Worm (Caenorhabditis elegans) whole organism, late embryonic: ENCODE results near the gene W05H7.1.
A peak's percentile ranks its signal among the peaks of the same experiment; 100 is the strongest.
"Not testable (repeated sequence)": the region's sequence is repeated elsewhere in the genome, so short reads cannot be mapped to it uniquely, and the experiment has no call there.

Experiments
- F13H6.1 ChIP-seq: sonication (generic microtip); optimal IDR thresholded peaks from 2 replicates; lab custom pipeline; 2016; ENCODE audit warnings: missing genetic modification characterization, missing compliant biosample characterization
- K09A11.1 ChIP-seq: sonication (generic microtip); optimal IDR thresholded peaks from 2 replicates; lab custom pipeline; 2017; ENCODE audit warnings: antibody characterized with exemption, mild to moderate bottlenecking, missing genetic modification characterization, missing compliant biosample characterization; ENCODE audit not compliant: insufficient read depth
- T23F11.4 ChIP-seq: fragments of 200-800 bp; sonication (Bioruptor generic); optimal IDR thresholded peaks from 2 replicates; lab custom pipeline; 2018; ENCODE audit warnings: mild to moderate bottlenecking, missing genetic modification characterization, missing compliant biosample characterization
- Y22D7AL.16 ChIP-seq: sonication (generic microtip); optimal IDR thresholded peaks from 2 replicates; lab custom pipeline; 2016; ENCODE audit warnings: missing genetic modification characterization, missing compliant biosample characterization
- ceh-18 ChIP-seq: sonication (generic microtip); optimal IDR thresholded peaks from 2 replicates; lab custom pipeline; 2016; ENCODE audit warnings: missing genetic modification characterization, missing compliant biosample characterization
- ceh-19 ChIP-seq: fragments of 200-800 bp; sonication (Bioruptor generic); optimal IDR thresholded peaks from 2 replicates; lab custom pipeline; 2018; ENCODE audit warnings: mild to moderate bottlenecking, missing genetic modification characterization, missing compliant biosample characterization
- ceh-2 ChIP-seq: sonication (generic microtip); optimal IDR thresholded peaks from 2 replicates; lab custom pipeline; 2016; ENCODE audit warnings: missing genotype, missing genetic modification characterization, missing compliant biosample characterization
- ceh-24 ChIP-seq: sonication (generic microtip); optimal IDR thresholded peaks from 2 replicates; lab custom pipeline; 2016; ENCODE audit warnings: mild to moderate bottlenecking, missing genetic modification characterization, missing compliant biosample characterization
- ceh-31 ChIP-seq: sonication (generic microtip); optimal IDR thresholded peaks from 2 replicates; lab custom pipeline; 2016; ENCODE audit warnings: missing genetic modification characterization, missing compliant biosample characterization
- ceh-34 ChIP-seq: sonication (generic microtip); optimal IDR thresholded peaks from 2 replicates; lab custom pipeline; 2016; ENCODE audit warnings: mild to moderate bottlenecking, missing genetic modification characterization, missing compliant biosample characterization
- ceh-45 ChIP-seq: fragments of 200-800 bp; sonication (Bioruptor generic); IDR thresholded peaks from 2 replicates; pipeline ENCODE4 v1.3.6; 2022; ENCODE audit warnings: missing genetic modification reagents, missing genetic modification characterization, missing compliant biosample characterization
- ceh-48 ChIP-seq: sonication (generic microtip); optimal IDR thresholded peaks from 2 replicates; lab custom pipeline; 2016; ENCODE audit warnings: missing genetic modification characterization, inconsistent platforms, missing compliant biosample characterization
- ceh-6 ChIP-seq: fragments of 200-800 bp; sonication (Bioruptor generic); optimal IDR thresholded peaks from 2 replicates; lab custom pipeline; 2018; ENCODE audit warnings: mild to moderate bottlenecking, missing genetic modification characterization, missing compliant biosample characterization
- fax-1 ChIP-seq: sonication (generic microtip); optimal IDR thresholded peaks from 2 replicates; lab custom pipeline; 2016; ENCODE audit warnings: missing genotype, missing genetic modification characterization, missing compliant biosample characterization
- fkh-10 ChIP-seq: fragments of 150-350 bp; optimal IDR thresholded peaks from 2 replicates; lab custom pipeline; 2014; ENCODE audit warnings: missing biosample characterization, missing genetic modification reagents, missing genetic modification characterization
- fkh-6 ChIP-seq: sonication (generic microtip); optimal IDR thresholded peaks from 2 replicates; lab custom pipeline; 2016; ENCODE audit warnings: missing genetic modification characterization, missing compliant biosample characterization
- gmeb-2 ChIP-seq: sonication (generic microtip); optimal IDR thresholded peaks from 2 replicates; lab custom pipeline; 2016; ENCODE audit warnings: missing genetic modification characterization, inconsistent platforms, missing compliant biosample characterization
- hlh-13 ChIP-seq: fragments of 200-800 bp; sonication (Bioruptor generic); optimal IDR thresholded peaks from 2 replicates; lab custom pipeline; 2018; ENCODE audit warnings: mild to moderate bottlenecking, missing genetic modification characterization, missing compliant biosample characterization
- lim-6 ChIP-seq: sonication (generic microtip); optimal IDR thresholded peaks from 2 replicates; lab custom pipeline; 2016; ENCODE audit warnings: missing genetic modification characterization, missing compliant biosample characterization
- lin-11 ChIP-seq: fragments of 200-800 bp; sonication (Bioruptor generic); optimal IDR thresholded peaks from 2 replicates; lab custom pipeline; 2018; ENCODE audit warnings: mild to moderate bottlenecking, missing genetic modification characterization, missing compliant biosample characterization
- nfya-1 ChIP-seq: sonication (generic microtip); optimal IDR thresholded peaks from 2 replicates; lab custom pipeline; 2017; ENCODE audit warnings: missing genetic modification characterization, mild to moderate bottlenecking, missing compliant biosample characterization, antibody characterized with exemption, moderate library complexity
- npax-4 ChIP-seq: sonication (generic microtip); optimal IDR thresholded peaks from 2 replicates; lab custom pipeline; 2016; ENCODE audit warnings: missing genetic modification characterization, missing compliant biosample characterization
- pag-3 ChIP-seq: sonication (generic microtip); optimal IDR thresholded peaks from 2 replicates; lab custom pipeline; 2016; ENCODE audit warnings: missing compliant biosample characterization, missing genetic modification characterization, borderline replicate concordance
- pha-4 ChIP-seq: fragments of 150-350 bp; optimal IDR thresholded peaks from 2 replicates; lab custom pipeline; 2018; ENCODE audit warnings: missing biosample characterization, missing genetic modification reagents, missing genetic modification characterization
- pqm-1 ChIP-seq: sonication (generic microtip); optimal IDR thresholded peaks from 2 replicates; lab custom pipeline; 2016; ENCODE audit warnings: missing genetic modification characterization, missing compliant biosample characterization
- ref-2 ChIP-seq: sonication (generic microtip); optimal IDR thresholded peaks from 2 replicates; lab custom pipeline; 2016; ENCODE audit warnings: missing genetic modification characterization, missing compliant biosample characterization
- rnt-1 ChIP-seq: sonication (generic microtip); optimal IDR thresholded peaks from 2 replicates; lab custom pipeline; 2016; ENCODE audit warnings: missing genetic modification characterization, missing compliant biosample characterization
- sdc-2 ChIP-seq: sonication (generic microtip); optimal IDR thresholded peaks from 2 replicates; lab custom pipeline; 2016; ENCODE audit warnings: missing genotype, missing genetic modification characterization, missing compliant biosample characterization
- sox-2 ChIP-seq: fragments of 200-800 bp; sonication (Bioruptor generic); IDR thresholded peaks from 2 replicates; pipeline ENCODE4 v1.3.6; 2022; ENCODE audit warnings: missing genetic modification reagents, missing genetic modification characterization, missing compliant biosample characterization
- syd-9 ChIP-seq: sonication (generic microtip); optimal IDR thresholded peaks from 2 replicates; lab custom pipeline; 2016; ENCODE audit warnings: mild to moderate bottlenecking, missing genetic modification characterization, moderate library complexity, missing compliant biosample characterization
- tbx-2 ChIP-seq: sonication (generic microtip); optimal IDR thresholded peaks from 2 replicates; lab custom pipeline; 2016; ENCODE audit warnings: missing genetic modification characterization, missing compliant biosample characterization

The W05H7.1 gene

ce11 chrX:1450352-1450818 is at the start of gene W05H7.1:
TSS of gene W05H7.1 (plus strand) at chrX:1450768.
- TF ChIP-seq tbx-2 (tag; lab: Kevin White, UChicago), result peak; percentile 60
- no peak for TF ChIP-seq fkh-10 (GFP tag; lab: Kevin White, UChicago)
- TF ChIP-seq rnt-1, result peak; percentile 14
- TF ChIP-seq ceh-48, result peak; percentile 70
- TF ChIP-seq lin-11, result no peak
- peak; percentile 63 for TF ChIP-seq sdc-2 (tag; lab: Kevin White, UChicago)
- TF ChIP-seq npax-4 (tag; lab: Kevin White, UChicago), result no peak
- TF ChIP-seq ceh-31 (tag; lab: Kevin White, UChicago), result peak; percentile 35
- peak; percentile 34 for TF ChIP-seq nfya-1
- TF ChIP-seq ceh-18 (tag; lab: Kevin White, UChicago), result peak; percentile 4
- TF ChIP-seq lim-6 (tag; lab: Kevin White, UChicago), result no peak

ce11 chrX:1401259-1401658 is 49.3 kb upstream of the W05H7.1 start, which contains the start of gene ZK402.5:
TSS of gene ZK402.5 (minus strand) at chrX:1401359.
- TF ChIP-seq K09A11.1 (tag; lab: Kevin White, UChicago) (no peak), ceh-24 (tag; lab: Kevin White, UChicago) (no peak), tbx-2 (tag; lab: Kevin White, UChicago) (no peak), sox-2 (no peak), ref-2 (tag; lab: Kevin White, UChicago) (no peak), npax-4 (tag; lab: Kevin White, UChicago) (no peak), Y22D7AL.16 (tag; lab: Kevin White, UChicago) (no peak), F13H6.1 (tag; lab: Kevin White, UChicago) (no peak), hlh-13 (GFP tag; lab: Kevin White, UChicago) (no peak), ceh-31 (tag; lab: Kevin White, UChicago) (no peak), fkh-6 (tag; lab: Kevin White, UChicago) (no peak), ceh-2 (no peak), sdc-2 (tag; lab: Kevin White, UChicago) (no peak), ceh-48 (no peak)

ce11 chrX:1403444-1403843 is 47.1 kb upstream of the W05H7.1 start, which contains the start of gene ZK402.2:
TSS of gene ZK402.2 (plus strand) at chrX:1403744.
- not testable (repeated sequence) for TF ChIP-seq rnt-1; ceh-18 (tag; lab: Kevin White, UChicago); ceh-6 (GFP tag; lab: Kevin White, UChicago)
- TF ChIP-seq, all 69 proteins: peak for 0; not testable (repeated sequence) for 69

ce11 chrX:1403971-1404370 is 46.6 kb upstream of the W05H7.1 start, which contains the start of gene ZK402.1:
TSS of gene ZK402.1 (plus strand) at chrX:1404271.
- TF ChIP-seq F13H6.1 (tag; lab: Kevin White, UChicago); syd-9; ceh-31 (tag; lab: Kevin White, UChicago): not testable (repeated sequence)

ce11 chrX:1409224-1409623 is 41.3 kb upstream of the W05H7.1 start:
- TF ChIP-seq T23F11.4 (GFP tag; lab: Kevin White, UChicago), result no peak
- TF ChIP-seq ceh-24 (tag; lab: Kevin White, UChicago), result no peak
- no peak for TF ChIP-seq ceh-45
- TF ChIP-seq pha-4 (tag; lab: Kevin White, UChicago), result no peak
- no peak for TF ChIP-seq fax-1
- no peak for TF ChIP-seq gmeb-2
- no peak for TF ChIP-seq pqm-1 (tag; lab: Kevin White, UChicago)
- no peak for TF ChIP-seq pag-3 (tag; lab: Kevin White, UChicago)
- TF ChIP-seq ceh-34 (tag; lab: Kevin White, UChicago), result no peak
- no peak for TF ChIP-seq ceh-19 (GFP tag; lab: Kevin White, UChicago)
- TF ChIP-seq tbx-2 (tag; lab: Kevin White, UChicago), result no peak
- TF ChIP-seq, all 69 proteins: peak for 0
